Fruit fly (Drosophila melanogaster) whole organism, embryonic: ENCODE data around the gene CG43925.
A peak's percentile ranks its signal among the peaks of the same experiment; 100 is the strongest.

Experiments used
- BEAF-32 ChIP-seq: fragments of 200-800 bp; sonication (Bioruptor generic); optimal IDR thresholded peaks from 3 replicates; lab custom pipeline; 2017; ENCODE audit warnings: missing biosample characterization, missing genetic modification characterization, mild to moderate bottlenecking, moderate library complexity, missing genetic modification reagents
- Blimp-1 ChIP-seq: fragments of 200-800 bp; sonication (Bioruptor generic); optimal IDR thresholded peaks from 3 replicates; lab custom pipeline; 2018; ENCODE audit warnings: missing biosample characterization, missing genetic modification characterization, mild to moderate bottlenecking, moderate library complexity, missing genetic modification reagents
- C15 ChIP-seq: fragments of 200-800 bp; sonication (Bioruptor generic); IDR thresholded peaks from 3 replicates; pipeline ENCODE4 v1.3.6; 2022; ENCODE audit warnings: missing biosample characterization, missing genetic modification characterization
- CG10147 ChIP-seq: fragments of 200-800 bp; sonication (Bioruptor generic); optimal IDR thresholded peaks from 2 replicates; lab custom pipeline; 2019; ENCODE audit warnings: missing biosample characterization, mild to moderate bottlenecking, missing genetic modification characterization, moderate library complexity
- CG10209 ChIP-seq: fragments of 200-800 bp; sonication (Bioruptor generic); optimal IDR thresholded peaks from 3 replicates; lab custom pipeline; 2017; ENCODE audit warnings: missing biosample characterization, mild to moderate bottlenecking, missing genetic modification characterization, missing genetic modification reagents
- CG10321 ChIP-seq: fragments of 200-800 bp; sonication (Bioruptor generic); IDR thresholded peaks from 2 replicates; pipeline ENCODE4 v1.3.6; 2022; ENCODE audit warnings: missing biosample characterization, missing genetic modification characterization
- CG12071 ChIP-seq: fragments of 200-800 bp; sonication (Bioruptor generic); optimal IDR thresholded peaks from 3 replicates; lab custom pipeline; 2018; ENCODE audit warnings: missing biosample characterization, mild to moderate bottlenecking, missing genetic modification characterization
- CG12236 ChIP-seq: fragments of 200-800 bp; sonication (Bioruptor generic); optimal IDR thresholded peaks from 2 replicates; lab custom pipeline; 2016; ENCODE audit warnings: missing biosample characterization, missing genetic modification characterization
- CG13296 ChIP-seq: fragments of 200-800 bp; sonication (Bioruptor generic); optimal IDR thresholded peaks from 3 replicates; lab custom pipeline; 2018; ENCODE audit warnings: missing biosample characterization, mild to moderate bottlenecking, missing genetic modification characterization
- CG14050 ChIP-seq: fragments of 200-800 bp; sonication (Bioruptor generic); IDR thresholded peaks from 3 replicates; pipeline ENCODE4 v1.3.6; 2022; ENCODE audit warnings: missing biosample characterization, missing genetic modification characterization
- CG1602 ChIP-seq: fragments of 200-800 bp; sonication (Bioruptor generic); optimal IDR thresholded peaks from 3 replicates; lab custom pipeline; 2016; ENCODE audit warnings: missing biosample characterization, missing genetic modification characterization
- CG18599 ChIP-seq: fragments of 200-800 bp; sonication (Bioruptor generic); optimal IDR thresholded peaks from 3 replicates; lab custom pipeline; 2017; ENCODE audit warnings: missing biosample characterization, missing genetic modification characterization, mild to moderate bottlenecking, moderate library complexity, missing genetic modification reagents
- CG4404 ChIP-seq: fragments of 200-800 bp; sonication (Bioruptor generic); IDR thresholded peaks from 2 replicates; pipeline ENCODE4 v1.3.6; 2022; ENCODE audit warnings: missing biosample characterization, missing genetic modification characterization
- CG5245 ChIP-seq: fragments of 200-800 bp; sonication (Bioruptor generic); optimal IDR thresholded peaks from 3 replicates; lab custom pipeline; 2016; ENCODE audit warnings: missing biosample characterization, missing genetic modification characterization
- CG5953 ChIP-seq: fragments of 200-800 bp; sonication (Bioruptor generic); IDR thresholded peaks from 2 replicates; pipeline ENCODE4 v1.3.6; 2022; ENCODE audit warnings: missing biosample characterization, missing genetic modification characterization
- CG8290 ChIP-seq, 3 experiments: fragments of 200-800 bp; sonication (Bioruptor generic); optimal IDR thresholded peaks; 2 replicates each; lab custom pipeline; 2016 to 2019; ENCODE audit warnings: missing biosample characterization in 3 of 3, missing genetic modification characterization in 3 of 3, mild to moderate bottlenecking in 2 of 3, moderate library complexity in 1 of 3
- CHES-1-like ChIP-seq: fragments of 200-800 bp; sonication (Bioruptor generic); optimal IDR thresholded peaks from 2 replicates; lab custom pipeline; 2016; ENCODE audit warnings: missing biosample characterization, missing genetic modification characterization
- Chrac-16 ChIP-seq: fragments of 200-800 bp; sonication (Bioruptor generic); optimal IDR thresholded peaks from 3 replicates; lab custom pipeline; 2016; ENCODE audit warnings: missing biosample characterization, missing genetic modification characterization
- Doc3 ChIP-seq: fragments of 200-800 bp; sonication (Bioruptor generic); IDR thresholded peaks from 3 replicates; pipeline ENCODE4 v1.3.6; 2022; ENCODE audit warnings: missing biosample characterization, missing genetic modification characterization; ENCODE audit not compliant: partially characterized antibody
- Elba2 ChIP-seq: fragments of 200-800 bp; sonication (Bioruptor generic); optimal IDR thresholded peaks from 3 replicates; lab custom pipeline; 2016; ENCODE audit warnings: missing biosample characterization, missing genetic modification characterization
- Ets97D ChIP-seq: fragments of 200-800 bp; sonication (Bioruptor generic); optimal IDR thresholded peaks from 3 replicates; lab custom pipeline; 2016; ENCODE audit warnings: missing biosample characterization, missing genetic modification characterization
- Fer3 ChIP-seq: fragments of 200-800 bp; sonication (Bioruptor generic); optimal IDR thresholded peaks from 2 replicates; lab custom pipeline; 2018; ENCODE audit warnings: missing biosample characterization, mild to moderate bottlenecking, missing genetic modification characterization, moderate library complexity
- H15 ChIP-seq: fragments of 200-800 bp; sonication (Bioruptor generic); IDR thresholded peaks from 3 replicates; pipeline ENCODE4 v1.3.6; 2022; ENCODE audit warnings: missing biosample characterization, missing genetic modification characterization
- HLHmδ ChIP-seq: fragments of 200-800 bp; sonication (Bioruptor generic); optimal IDR thresholded peaks from 2 replicates; lab custom pipeline; 2018; ENCODE audit warnings: missing biosample characterization, mild to moderate bottlenecking, missing genetic modification characterization, moderate library complexity
- Hand ChIP-seq: fragments of 200-800 bp; sonication (Bioruptor generic); optimal IDR thresholded peaks from 2 replicates; lab custom pipeline; 2017; ENCODE audit warnings: mild to moderate bottlenecking, missing biosample characterization, missing genetic modification reagents, missing genetic modification characterization
- Hsf ChIP-seq: fragments of 200-800 bp; sonication (Bioruptor generic); optimal IDR thresholded peaks from 3 replicates; lab custom pipeline; 2016; ENCODE audit warnings: missing biosample characterization, missing genetic modification characterization
- Lim3 ChIP-seq: fragments of 200-800 bp; sonication (Bioruptor generic); IDR thresholded peaks from 2 replicates; pipeline ENCODE4 v1.3.6; 2022; ENCODE audit warnings: missing biosample characterization, missing genetic modification characterization
- NK7.1 ChIP-seq: fragments of 200-800 bp; sonication (Bioruptor generic); optimal IDR thresholded peaks from 3 replicates; lab custom pipeline; 2016; ENCODE audit warnings: missing biosample characterization, missing genetic modification characterization
- Sox100B ChIP-seq: fragments of 200-800 bp; sonication (Bioruptor generic); optimal IDR thresholded peaks from 3 replicates; lab custom pipeline; 2018; ENCODE audit warnings: missing biosample characterization, mild to moderate bottlenecking, missing genetic modification characterization
- aop ChIP-seq: fragments of 200-800 bp; sonication (Bioruptor generic); IDR thresholded peaks from 2 replicates; pipeline ENCODE4 v1.3.6; 2022; ENCODE audit warnings: missing biosample characterization, missing genetic modification characterization
- caup ChIP-seq: fragments of 200-800 bp; sonication (Bioruptor generic); optimal IDR thresholded peaks from 3 replicates; lab custom pipeline; 2017; ENCODE audit warnings: missing biosample characterization, mild to moderate bottlenecking, missing genetic modification characterization, moderate library complexity; ENCODE audit not compliant: severe bottlenecking
- croc ChIP-seq: fragments of 200-800 bp; sonication (Bioruptor generic); conservative IDR thresholded peaks from 3 replicates; pipeline ENCODE4 v1.3.6; 2022; ENCODE audit warnings: missing biosample characterization, missing genetic modification characterization
- crp ChIP-seq, 2 experiments: fragments of 200-800 bp; sonication (Bioruptor generic); optimal IDR thresholded peaks; 2 replicates in 1 of 2; 3 replicates in 1 of 2; lab custom pipeline; 2017; ENCODE audit warnings: missing biosample characterization in 2 of 2, missing genetic modification characterization in 2 of 2, mild to moderate bottlenecking in 1 of 2, moderate library complexity in 1 of 2
- da ChIP-seq: fragments of 200-800 bp; sonication (Bioruptor generic); optimal IDR thresholded peaks from 2 replicates; lab custom pipeline; 2016; ENCODE audit warnings: missing biosample characterization, missing genetic modification characterization
- dmrt11E ChIP-seq: fragments of 200-800 bp; sonication (Bioruptor generic); optimal IDR thresholded peaks from 3 replicates; lab custom pipeline; 2018; ENCODE audit warnings: missing biosample characterization, mild to moderate bottlenecking, missing genetic modification characterization, moderate library complexity
- en ChIP-seq: fragments of 200-800 bp; sonication (Bioruptor generic); optimal IDR thresholded peaks from 2 replicates; lab custom pipeline; 2016; ENCODE audit warnings: missing biosample characterization, missing genetic modification characterization
- fu2 ChIP-seq: fragments of 200-800 bp; sonication (Bioruptor generic); optimal IDR thresholded peaks from 2 replicates; lab custom pipeline; 2016; ENCODE audit warnings: missing biosample characterization, missing genetic modification characterization
- inv ChIP-seq: fragments of 200-800 bp; sonication (Bioruptor generic); IDR thresholded peaks from 2 replicates; pipeline ENCODE4 v1.3.6; 2022; ENCODE audit warnings: missing biosample characterization, missing genetic modification characterization; ENCODE audit not compliant: partially characterized antibody
- jumu ChIP-seq: fragments of 200-800 bp; sonication (Bioruptor generic); optimal IDR thresholded peaks from 3 replicates; lab custom pipeline; 2016; ENCODE audit warnings: missing biosample characterization, missing genetic modification characterization
- nom ChIP-seq: fragments of 200-800 bp; sonication (Bioruptor generic); optimal IDR thresholded peaks from 2 replicates; lab custom pipeline; 2017; ENCODE audit warnings: missing biosample characterization, missing genetic modification characterization, mild to moderate bottlenecking, moderate library complexity, missing genetic modification reagents
- org-1 ChIP-seq: fragments of 200-800 bp; sonication (Bioruptor generic); optimal IDR thresholded peaks from 2 replicates; lab custom pipeline; 2017; ENCODE audit warnings: missing biosample characterization, missing genetic modification characterization
- phol ChIP-seq: fragments of 200-800 bp; sonication (Bioruptor generic); optimal IDR thresholded peaks from 3 replicates; lab custom pipeline; 2018; ENCODE audit warnings: missing biosample characterization, mild to moderate bottlenecking, missing genetic modification characterization, moderate library complexity
- pum ChIP-seq: fragments of 200-800 bp; sonication (Bioruptor generic); optimal IDR thresholded peaks from 2 replicates; lab custom pipeline; 2016; ENCODE audit warnings: missing biosample characterization, missing genetic modification characterization
- pzg ChIP-seq: fragments of 200-800 bp; sonication (Bioruptor generic); optimal IDR thresholded peaks from 3 replicates; lab custom pipeline; 2018; ENCODE audit warnings: missing biosample characterization, mild to moderate bottlenecking, missing genetic modification characterization, moderate library complexity
- seq ChIP-seq: fragments of 200-800 bp; sonication (Bioruptor generic); IDR thresholded peaks from 2 replicates; pipeline ENCODE4 v1.3.6; 2022; ENCODE audit warnings: missing biosample characterization, missing genetic modification characterization
- sna ChIP-seq: fragments of 200-800 bp; sonication (Bioruptor generic); IDR thresholded peaks from 2 replicates; pipeline ENCODE4 v1.3.6; 2022; ENCODE audit warnings: missing biosample characterization, missing genetic modification characterization; ENCODE audit not compliant: partially characterized antibody
- sr ChIP-seq: fragments of 200-800 bp; sonication (Bioruptor generic); IDR thresholded peaks from 3 replicates; pipeline ENCODE4 v1.3.6; 2022; ENCODE audit warnings: missing biosample characterization, missing genetic modification characterization
- tna ChIP-seq: fragments of 200-800 bp; sonication (Bioruptor generic); IDR thresholded peaks from 2 replicates; pipeline ENCODE4 v1.3.6; 2022; ENCODE audit warnings: missing biosample characterization, missing genetic modification characterization; ENCODE audit not compliant: partially characterized antibody
- vfl ChIP-seq: fragments of 200-800 bp; sonication (Bioruptor generic); optimal IDR thresholded peaks from 2 replicates; lab custom pipeline; 2016; ENCODE audit warnings: missing biosample characterization, missing genetic modification characterization
- vvl ChIP-seq: fragments of 200-800 bp; sonication (Bioruptor generic); IDR thresholded peaks from 2 replicates; pipeline ENCODE4 v1.3.6; 2022; ENCODE audit warnings: missing biosample characterization, missing genetic modification characterization

Gene CG43925

DNA sequence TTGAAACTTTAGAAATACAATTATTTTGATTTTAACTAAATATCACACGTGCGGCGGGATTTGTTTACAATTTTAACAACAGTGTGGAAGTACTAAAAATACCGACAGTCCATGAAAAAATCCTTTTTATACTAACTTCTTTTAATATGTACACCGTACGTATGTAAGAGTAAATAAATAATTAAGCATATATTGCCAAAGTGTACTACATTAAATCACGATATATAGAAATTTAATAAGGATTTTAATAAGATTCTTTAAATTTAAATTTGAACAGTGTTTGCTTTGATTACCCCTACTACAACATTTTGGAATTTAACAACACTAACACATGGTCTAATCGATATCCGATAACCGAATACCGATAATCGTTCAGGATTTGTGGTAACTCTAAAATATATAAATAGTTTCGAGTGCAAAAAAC, 46.0 kb downstream of the CG43925 start, which contains the start of the genes Ski6 and CG16812 (continued):
- TF ChIP-seq Lim3 (GFP tag; lab: Robert Waterston, UW) (no peak), CG10147 (GFP tag; lab: Kevin White, UChicago) (no peak), Elba2 (GFP tag; lab: Kevin White, UChicago) (peak; percentile 29), Blimp-1 (GFP tag; lab: Kevin White, UChicago) (no peak), vfl (GFP tag; lab: Kevin White, UChicago) (peak; percentile 10), crp (GFP tag; optimal IDR thresholded peaks at IDR 0.05; lab: Kevin White, UChicago) (peak in 1 of 2 experiments; percentile 62), CG14050 (GFP tag; lab: Robert Waterston, UW) (peak; percentile 42; the same call in 2 of the 3 replicates), BEAF-32 (GFP tag; lab: Kevin White, UChicago) (peak; percentile 60), da (GFP tag; lab: Kevin White, UChicago) (no peak), caup (GFP tag; lab: Kevin White, UChicago) (no peak), CG5245 (GFP tag; lab: Kevin White, UChicago) (peak; percentile 25), CG18599 (no peak), Ets97D (GFP tag; lab: Kevin White, UChicago) (peak; percentile 45), fu2 (GFP tag; lab: Kevin White, UChicago) (no peak), CG12236 (no peak), en (GFP tag; lab: Kevin White, UChicago) (peak; percentile 3), Fer3 (tag; lab: Kevin White, UChicago) (peak; percentile 82), CG12071 (GFP tag; lab: Kevin White, UChicago) (no peak), Hsf (peak; percentile 62), jumu (GFP tag; lab: Kevin White, UChicago) (no peak), H15 (GFP tag; lab: Robert Waterston, UW) (peak; percentile 42; the same call in 1 of the 3 replicates), sna (GFP tag; lab: Robert Waterston, UW) (0 out of 2 replicates have a peak, but pooled peaks have one; percentile 21), Hand (no peak), aop (GFP tag; lab: Robert Waterston, UW) (no peak), tna (GFP tag; lab: Robert Waterston, UW) (no peak), HLHmδ (no peak), C15 (GFP tag; lab: Robert Waterston, UW) (no peak), CG13296 (peak; percentile 62), seq (GFP tag; lab: Robert Waterston, UW) (no peak), org-1 (GFP tag; lab: Kevin White, UChicago) (no peak), CG8290 (GFP tag; optimal IDR thresholded peaks at IDR 0.05; lab: Kevin White, UChicago) (peak; percentile 37), CG8290 (tag; optimal IDR thresholded peaks at IDR 0.05; lab: Kevin White, UChicago) (no peak), Sox100B (GFP tag; lab: Kevin White, UChicago) (no peak), Doc3 (GFP tag; lab: Robert Waterston, UW) (no peak; the same call in 2 of the 3 replicates), vvl (GFP tag; lab: Robert Waterston, UW) (peak; percentile 84), sr (GFP tag; lab: Robert Waterston, UW) (no peak), croc (GFP tag; lab: Robert Waterston, UW) (no peak), nom (no peak), CG5953 (no peak), CG10321 (GFP tag; lab: Robert Waterston, UW) (no peak), inv (GFP tag; lab: Robert Waterston, UW) (no peak), NK7.1 (GFP tag; lab: Kevin White, UChicago) (no peak), CG1602 (GFP tag; lab: Kevin White, UChicago) (peak; percentile 60), phol (tag; lab: Kevin White, UChicago) (peak; percentile 82), pum (GFP tag; lab: Kevin White, UChicago) (peak; percentile 33), Chrac-16 (GFP tag; lab: Kevin White, UChicago) (peak; percentile 78), CG4404 (peak; percentile 40; the same call in 1 of the 2 replicates), CHES-1-like (peak; percentile 16), CG10209 (GFP tag; lab: Kevin White, UChicago) (peak; percentile 37), pzg (GFP tag; lab: Kevin White, UChicago) (peak; percentile 61), dmrt11E (tag; lab: Kevin White, UChicago) (peak; percentile 67)
